Worm (Caenorhabditis elegans): ENCODE results near the gene unc-22.

unc-22 gene

ce11 chrIV:11928388-11928787 is 82.4 kb downstream of the unc-22 start (continued):
- TF ChIP-seq mxl-2 (GFP tag; conservative IDR thresholded peaks at IDR 0.05), result no peak
- no peak for TF ChIP-seq nhr-6 (tag; optimal IDR thresholded peaks at IDR 0.05)
- TF ChIP-seq egl-43 (GFP tag; IDR thresholded peaks at IDR 0.05), result peak; percentile 87
- no peak for TF ChIP-seq madf-9 (GFP tag; conservative IDR thresholded peaks at IDR 0.05)
- no peak for TF ChIP-seq pqm-1 (tag; optimal IDR thresholded peaks at IDR 0.05)
- no peak for TF ChIP-seq nhr-77 (tag; optimal IDR thresholded peaks at IDR 0.05)
- no peak for TF ChIP-seq fos-1 (tag; optimal IDR thresholded peaks at IDR 0.05)
- no peak for TF ChIP-seq ceh-32 (tag; optimal IDR thresholded peaks at IDR 0.05; ENCODE audit: poor library complexity)
- no peak for TF ChIP-seq unc-39 (tag; optimal IDR thresholded peaks at IDR 0.05)
- no peak for TF ChIP-seq hif-1 (tag; optimal IDR thresholded peaks at IDR 0.05)
- TF ChIP-seq nhr-111 (GFP tag; optimal IDR thresholded peaks at IDR 0.05), result no peak
- peak; percentile 70; the same call in 1 of the 2 replicates for TF ChIP-seq nhr-42 (GFP tag; IDR thresholded peaks at IDR 0.05)
- TF ChIP-seq nhr-48 (tag; optimal IDR thresholded peaks at IDR 0.05), result peak; percentile 6
- no peak for TF ChIP-seq lin-39 (tag; optimal IDR thresholded peaks at IDR 0.05)
- peak; percentile 91 for TF ChIP-seq snpc-1.2 (GFP tag; IDR thresholded peaks at IDR 0.05)
- TF ChIP-seq lin-29 (GFP tag; IDR thresholded peaks at IDR 0.05), result no peak
- no peak; the same call in 1 of the 2 replicates for TF ChIP-seq set-16 (GFP tag; IDR thresholded peaks at IDR 0.05)
- no peak for TF ChIP-seq aly-2 (tag; optimal IDR thresholded peaks at IDR 0.05)
- TF ChIP-seq unc-62 (GFP tag; optimal IDR thresholded peaks at IDR 0.05 in 1 of 2), result no peak
- no peak for TF ChIP-seq unc-62 (tag; optimal IDR thresholded peaks at IDR 0.05)
- peak in 1 of 2 experiments; percentile 29 for TF ChIP-seq daf-16 (GFP tag; optimal IDR thresholded peaks at IDR 0.05)
- peak; percentile 22 for TF ChIP-seq daf-16 (tag; optimal IDR thresholded peaks at IDR 0.05)
- TF ChIP-seq ztf-7 (tag; optimal IDR thresholded peaks at IDR 0.05), result peak; percentile 4
- no peak for TF ChIP-seq snpc-4 (tag; optimal IDR thresholded peaks at IDR 0.05)
- peak; percentile 76; the same call in 1 of the 2 replicates for TF ChIP-seq saeg-2 (GFP tag; IDR thresholded peaks at IDR 0.05)

DNA sequence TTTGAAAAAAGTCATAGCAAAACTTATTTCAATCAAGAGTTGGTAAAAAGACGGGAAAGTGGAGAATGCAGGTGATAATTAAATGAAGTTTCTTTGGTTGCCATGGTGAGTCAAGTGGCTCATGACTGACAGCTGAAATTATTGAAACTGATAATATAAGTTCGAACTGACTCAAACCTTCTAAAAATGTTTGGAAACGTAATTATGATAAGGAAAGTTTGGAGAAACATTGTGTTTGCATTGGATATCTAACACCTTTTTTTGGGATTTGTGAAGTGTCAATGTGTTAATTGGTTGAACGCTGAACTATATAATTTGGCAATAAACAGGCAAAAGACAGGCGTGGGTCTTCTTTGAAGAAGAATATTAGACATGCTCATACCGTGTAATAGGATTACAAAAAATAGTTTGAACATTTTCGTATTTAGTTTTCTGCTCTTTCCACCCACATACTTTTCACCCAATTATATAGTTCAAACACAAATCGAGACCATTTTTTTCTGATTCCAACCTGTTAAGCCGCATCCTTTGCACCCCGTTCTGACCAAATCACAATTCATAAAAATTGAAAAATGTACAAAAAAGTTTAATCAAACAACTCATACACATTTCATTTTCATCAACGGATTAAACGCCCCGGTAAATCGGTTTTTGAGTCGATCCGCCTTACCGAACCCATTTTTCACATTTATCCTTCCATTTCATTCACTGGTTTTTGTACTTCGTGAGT is 85.3 kb downstream of the unc-22 start, which contains the start of the genes srlf-33 and srlf-32:
Gene srlf-33 (minus strand): TSS at position 101 of the 730 bp plus-strand sequence.
Gene srlf-32 (plus strand): TSS at position 680 of the 730 bp plus-strand sequence.
- no peak for TF ChIP-seq saeg-2 (GFP tag; IDR thresholded peaks at IDR 0.05)
- TF ChIP-seq aly-2 (tag; optimal IDR thresholded peaks at IDR 0.05), result no peak
- no peak for TF ChIP-seq nhr-25 (tag; optimal IDR thresholded peaks at IDR 0.05; ENCODE audit: borderline replicate concordance, insufficient read depth)
- TF ChIP-seq spr-1 (tag; optimal IDR thresholded peaks at IDR 0.05), result no peak
- no peak for TF ChIP-seq mdt-29 (GFP tag; IDR thresholded peaks at IDR 0.05)
- TF ChIP-seq aha-1 (tag), result peak; percentile 63
- TF ChIP-seq nhr-6 (tag; optimal IDR thresholded peaks at IDR 0.05), result no peak
- no peak for TF ChIP-seq egl-27 (tag; optimal IDR thresholded peaks at IDR 0.05)

DNA sequence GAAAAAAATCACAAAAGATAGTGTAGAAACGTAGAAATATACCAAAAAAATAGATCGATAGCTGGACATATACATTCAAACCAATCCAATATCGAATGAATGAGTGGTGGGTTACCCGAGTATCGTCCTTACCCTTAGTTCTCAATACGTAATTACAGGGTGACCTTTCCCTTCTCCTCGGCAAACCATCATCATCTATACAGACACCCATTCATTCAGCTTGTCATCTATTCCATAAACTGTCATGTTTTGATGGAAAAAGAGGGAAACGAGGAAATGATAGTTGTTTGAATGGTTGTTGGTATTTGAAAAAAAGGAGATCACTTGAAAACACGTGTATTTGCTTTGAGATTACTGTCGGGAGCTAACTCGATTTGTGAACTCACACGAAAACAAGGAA is 86.7 kb downstream of the unc-22 start:
- TF ChIP-seq unc-62 (GFP tag; optimal IDR thresholded peaks at IDR 0.05 in 1 of 2), result peak in 1 of 2 experiments; percentile 62
- no peak for TF ChIP-seq unc-62 (tag; optimal IDR thresholded peaks at IDR 0.05)
- TF ChIP-seq nhr-25 (tag; optimal IDR thresholded peaks at IDR 0.05; ENCODE audit: borderline replicate concordance, insufficient read depth), result peak; percentile 31
- no peak for TF ChIP-seq Y105C5A.15 (GFP tag; IDR thresholded peaks at IDR 0.05)
- peak; percentile 82 for TF ChIP-seq aha-1 (tag)
- TF ChIP-seq aly-2 (tag; optimal IDR thresholded peaks at IDR 0.05), result no peak
- TF ChIP-seq dmd-6 (GFP tag; IDR thresholded peaks at IDR 0.05), result no peak
- no peak for TF ChIP-seq attf-4 (tag; optimal IDR thresholded peaks at IDR 0.05)
- no peak for TF ChIP-seq unc-130 (GFP tag; optimal IDR thresholded peaks at IDR 0.05)

DNA sequence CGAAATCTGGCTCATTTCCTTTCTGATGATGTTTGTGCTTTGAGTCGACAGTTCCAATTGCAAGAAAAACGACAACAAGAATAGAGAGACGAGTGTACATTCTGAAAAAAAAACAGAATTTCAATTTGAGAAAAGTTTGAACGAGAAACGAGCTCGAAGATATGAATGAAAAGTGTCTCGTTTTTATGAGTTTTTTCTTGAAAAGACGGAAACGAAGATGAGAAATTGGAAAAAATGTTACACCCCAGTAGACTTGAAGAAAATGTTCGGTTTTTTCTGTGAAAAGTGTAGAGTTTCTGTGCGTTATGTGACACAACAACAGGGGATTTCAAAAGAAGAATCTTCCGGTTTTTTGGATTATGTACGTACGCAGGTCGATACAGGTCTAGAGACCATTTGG is 87.7 kb downstream of the unc-22 start, which contains the start of gene srlf-31:
Gene srlf-31 (minus strand): TSS at position 101 of the 400 bp plus-strand sequence.
- no peak for TF ChIP-seq lin-38 (GFP tag; IDR thresholded peaks at IDR 0.05)
